Fruit fly (Drosophila melanogaster) whole organism, pupa: ENCODE data around the gene JMJD4.

Experiments
- CG10348 ChIP-seq: fragments of 200-800 bp; sonication (Bioruptor generic); IDR thresholded peaks from 2 replicates; pipeline ENCODE4 v1.3.6; 2022; ENCODE audit warnings: missing biosample characterization, missing genetic modification characterization
- CG12605 ChIP-seq: fragments of 200-800 bp; sonication (Bioruptor generic); IDR thresholded peaks from 2 replicates; pipeline ENCODE4 v1.3.6; 2022; ENCODE audit warnings: missing biosample characterization, missing genetic modification characterization
- CG13204 ChIP-seq: fragments of 200-800 bp; sonication (Bioruptor generic); optimal IDR thresholded peaks from 2 replicates; lab custom pipeline; 2018; ENCODE audit warnings: missing biosample characterization, mild to moderate bottlenecking, missing genetic modification characterization, moderate library complexity
- CG15710 ChIP-seq: fragments of 200-800 bp; sonication (Bioruptor generic); optimal IDR thresholded peaks from 2 replicates; lab custom pipeline; 2018; ENCODE audit warnings: missing biosample characterization, mild to moderate bottlenecking, missing genetic modification characterization, moderate library complexity
- CG17806 ChIP-seq: fragments of 200-800 bp; sonication (Bioruptor generic); optimal IDR thresholded peaks from 2 replicates; lab custom pipeline; 2018; ENCODE audit warnings: missing biosample characterization, mild to moderate bottlenecking, missing genetic modification characterization, moderate library complexity
- CG8159 ChIP-seq: fragments of 200-800 bp; sonication (Bioruptor generic); optimal IDR thresholded peaks from 3 replicates; lab custom pipeline; 2018; ENCODE audit warnings: missing biosample characterization, mild to moderate bottlenecking, missing genetic modification characterization, moderate library complexity
- Ets98B ChIP-seq: fragments of 200-800 bp; sonication (Bioruptor generic); IDR thresholded peaks from 2 replicates; pipeline ENCODE4 v1.3.6; 2022; ENCODE audit warnings: missing biosample characterization, missing genetic modification characterization
- Pif1B ChIP-seq: fragments of 200-800 bp; sonication (Bioruptor generic); optimal IDR thresholded peaks from 3 replicates; lab custom pipeline; 2016; ENCODE audit warnings: missing biosample characterization, missing genetic modification characterization

- TF ChIP-seq Pif1B (GFP tag; lab: Kevin White, UChicago) (no peak), CG17806 (tag; lab: Kevin White, UChicago) (no peak), CG8159 (tag; lab: Kevin White, UChicago) (no peak), CG12605 (GFP tag; lab: Robert Waterston, UW) (no peak), Ets98B (GFP tag; lab: Robert Waterston, UW) (no peak), CG10348 (GFP tag; lab: Robert Waterston, UW) (no peak), CG15710 (tag; lab: Kevin White, UChicago) (no peak), CG13204 (no peak)
Observed at dm6 chr2L:18158622-18159043, 439 bp downstream of the JMJD4 start.
